Fruit fly (Drosophila melanogaster): Measurements from ENCODE around the gene Nup154.
A peak's percentile ranks its signal among the peaks of the same experiment; 100 is the strongest.

Gene Nup154

DNA sequence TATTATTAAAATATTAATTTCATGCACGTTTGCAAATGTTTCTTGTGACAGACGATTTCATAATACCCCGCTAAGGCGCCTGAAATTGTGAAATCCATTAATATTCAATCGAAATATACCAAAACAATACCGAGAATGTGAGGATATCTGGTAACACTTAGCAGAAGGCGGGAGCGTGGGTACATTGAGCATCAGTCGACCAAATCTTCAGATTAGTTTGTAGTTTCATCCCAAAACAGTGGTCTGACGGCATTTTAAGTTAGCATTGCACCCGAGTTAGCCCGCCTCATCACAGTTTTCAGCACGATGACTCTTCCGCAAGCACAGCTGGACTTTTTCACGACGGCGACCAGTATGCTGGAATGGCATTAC lies at the start of gene Nup154:
Gene Nup154 (plus strand): TSS at position 147 of the 372 bp plus-strand sequence.
- no peak for TF ChIP-seq psq (GFP tag; optimal IDR thresholded peaks at IDR 0.05)
- TF ChIP-seq Hr78 (GFP tag; optimal IDR thresholded peaks at IDR 0.05) = no peak

dm6 chr2L:10963979-10964378 lies 40.6 kb upstream of the Nup154 start, which contains the start of gene dpr2:
TSS of gene dpr2 (minus strand) at chr2L:10964153.
- TF ChIP-seq sage (GFP tag; optimal IDR thresholded peaks at IDR 0.05) (no peak), usp (GFP tag; optimal IDR thresholded peaks at IDR 0.05) (no peak)

dm6 chr2L:10964493-10964892 lies 40.1 kb upstream of the Nup154 start:
- no peak for TF ChIP-seq OdsH (GFP tag; optimal IDR thresholded peaks at IDR 0.05)
- TF ChIP-seq Myc (optimal IDR thresholded peaks at IDR 0.05) = peak; percentile 66

DNA sequence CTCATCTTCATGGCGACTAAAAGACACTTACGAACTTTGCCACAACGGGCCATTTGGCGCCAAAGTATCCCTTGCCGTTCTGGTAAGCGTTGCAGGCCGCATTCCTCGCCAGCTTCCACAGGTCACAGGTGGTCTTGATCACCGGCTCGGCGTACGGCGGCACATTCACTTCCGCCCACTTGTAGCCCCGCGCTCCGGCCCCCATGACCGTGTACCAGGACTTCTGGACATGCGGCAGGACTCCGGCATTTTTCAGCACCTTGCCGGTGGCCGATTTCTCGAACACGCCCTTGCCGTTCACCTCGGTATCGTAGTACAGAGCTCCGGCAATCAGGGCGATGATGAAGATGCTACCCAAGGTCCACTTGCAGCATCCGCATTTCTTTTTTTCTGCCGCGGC lies 38.7 kb upstream of the Nup154 start:
- TF ChIP-seq Mio (GFP tag; optimal IDR thresholded peaks at IDR 0.05) (no peak), GATAd (GFP tag; optimal IDR thresholded peaks at IDR 0.05) (no peak), tai (GFP tag; optimal IDR thresholded peaks at IDR 0.05) (no peak), foxo (GFP tag; optimal IDR thresholded peaks at IDR 0.05) (no peak), dl (GFP tag; optimal IDR thresholded peaks at IDR 0.05; ENCODE audit: insufficient read depth in 1 of 2, partially characterized antibody in 2 of 2) (no peak), usp (GFP tag; optimal IDR thresholded peaks at IDR 0.05) (no peak), OdsH (GFP tag; optimal IDR thresholded peaks at IDR 0.05) (no peak), dsf (GFP tag; optimal IDR thresholded peaks at IDR 0.05; ENCODE audit: borderline replicate concordance) (no peak), Vsx2 (GFP tag; optimal IDR thresholded peaks at IDR 0.05; ENCODE audit: partially characterized antibody) (no peak), Dif (GFP tag; optimal IDR thresholded peaks at IDR 0.05; ENCODE audit: partially characterized antibody) (no peak), brk (GFP tag; optimal IDR thresholded peaks at IDR 0.05) (no peak), sage (GFP tag; optimal IDR thresholded peaks at IDR 0.05) (no peak)

DNA sequence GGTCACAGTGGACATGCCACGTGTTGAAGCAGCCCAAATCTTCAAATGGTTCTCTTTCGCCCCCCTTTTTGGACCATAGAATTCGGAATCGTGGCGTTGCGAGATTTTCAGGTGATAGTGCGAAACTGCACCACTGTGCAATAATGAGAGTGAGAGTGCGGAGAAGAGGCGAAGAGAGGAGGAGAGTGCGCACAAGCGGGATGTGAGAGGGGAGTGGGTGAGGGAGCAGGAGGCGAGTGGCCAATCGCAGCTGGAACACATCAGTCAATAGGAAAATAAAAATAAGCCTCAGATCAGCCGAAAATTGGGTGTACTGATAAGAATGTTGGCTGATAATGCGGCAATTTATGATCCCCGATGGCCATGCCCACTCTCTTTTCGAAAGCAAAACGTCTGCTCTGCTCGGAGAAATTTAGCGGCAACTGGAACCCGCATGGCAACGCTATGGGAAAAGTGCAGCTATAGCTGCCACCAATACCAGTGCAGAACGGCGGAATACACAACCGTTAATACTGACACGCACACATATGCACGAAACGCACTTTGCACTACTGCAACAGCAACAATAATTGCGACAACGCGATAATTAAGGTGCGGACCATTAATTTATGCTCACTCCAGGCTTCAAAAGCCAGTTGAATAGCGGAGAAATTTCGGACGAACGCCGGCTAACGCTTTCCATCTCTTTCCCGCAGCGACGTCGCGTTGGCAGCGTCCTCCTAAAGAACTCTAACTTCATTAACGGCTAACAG lies 37.2 kb upstream of the Nup154 start:
- peak; percentile 36 for TF ChIP-seq fru (GFP tag; optimal IDR thresholded peaks at IDR 0.05)
- no peak for TF ChIP-seq dmrt93B (GFP tag; optimal IDR thresholded peaks at IDR 0.05)
- TF ChIP-seq CG32264 (GFP tag; optimal IDR thresholded peaks at IDR 0.05) = no peak
- TF ChIP-seq Vsx2 (GFP tag; optimal IDR thresholded peaks at IDR 0.05; ENCODE audit: partially characterized antibody) = no peak
- no peak for TF ChIP-seq N (GFP tag; optimal IDR thresholded peaks at IDR 0.05)
- peak; percentile 10 for TF ChIP-seq Sp1 (GFP tag; optimal IDR thresholded peaks at IDR 0.05)
- peak; percentile 62 for TF ChIP-seq woc (GFP tag; optimal IDR thresholded peaks at IDR 0.05)
- no peak for TF ChIP-seq Myc (optimal IDR thresholded peaks at IDR 0.05)
- TF ChIP-seq GATAd (GFP tag; optimal IDR thresholded peaks at IDR 0.05) = no peak
- no peak for TF ChIP-seq usp (GFP tag; optimal IDR thresholded peaks at IDR 0.05)
- TF ChIP-seq h (GFP tag; optimal IDR thresholded peaks at IDR 0.05) = peak; percentile 47
- no peak for TF ChIP-seq br (GFP tag; optimal IDR thresholded peaks at IDR 0.05)
- no peak for TF ChIP-seq Abd-B (GFP tag; optimal IDR thresholded peaks at IDR 0.05)
- TF ChIP-seq foxo (GFP tag; optimal IDR thresholded peaks at IDR 0.05) = peak in 1 of 2 experiments; percentile 27
- TF ChIP-seq pan (optimal IDR thresholded peaks at IDR 0.05) = no peak
- peak; percentile 80 for TF ChIP-seq Dif (GFP tag; optimal IDR thresholded peaks at IDR 0.05; ENCODE audit: partially characterized antibody)
- TF ChIP-seq lola (GFP tag; optimal IDR thresholded peaks at IDR 0.05) = no peak
- no peak for TF ChIP-seq dsf (GFP tag; optimal IDR thresholded peaks at IDR 0.05; ENCODE audit: borderline replicate concordance)
- no peak for TF ChIP-seq Rel (GFP tag; optimal IDR thresholded peaks at IDR 0.05)
- TF ChIP-seq Rel (tag; optimal IDR thresholded peaks at IDR 0.05) = peak; percentile 51
- peak; percentile 41 for TF ChIP-seq HLH106 (tag; optimal IDR thresholded peaks at IDR 0.05)
- no peak for TF ChIP-seq CG9705 (GFP tag; optimal IDR thresholded peaks at IDR 0.05)
- TF ChIP-seq CrebA (GFP tag; optimal IDR thresholded peaks at IDR 0.05; ENCODE audit: borderline replicate concordance) = no peak
- no peak for TF ChIP-seq brk (GFP tag; optimal IDR thresholded peaks at IDR 0.05)
- TF ChIP-seq Dfd (GFP tag; optimal IDR thresholded peaks at IDR 0.05) = no peak
- no peak for TF ChIP-seq Mio (GFP tag; optimal IDR thresholded peaks at IDR 0.05)
- TF ChIP-seq rgr (GFP tag; optimal IDR thresholded peaks at IDR 0.05) = peak; percentile 44
- TF ChIP-seq Hr83 (GFP tag; optimal IDR thresholded peaks at IDR 0.05; ENCODE audit: poor library complexity, severe bottlenecking) = no peak
- TF ChIP-seq sv (GFP tag; optimal IDR thresholded peaks at IDR 0.05) = no peak
- no peak for TF ChIP-seq ey (GFP tag; optimal IDR thresholded peaks at IDR 0.05)
- TF ChIP-seq Jra (GFP tag; optimal IDR thresholded peaks at IDR 0.05) = no peak
- TF ChIP-seq dl (GFP tag; optimal IDR thresholded peaks at IDR 0.05; ENCODE audit: insufficient read depth in 1 of 2, partially characterized antibody in 2 of 2) = peak; percentile 18 to 64
- no peak for TF ChIP-seq jim (GFP tag; optimal IDR thresholded peaks at IDR 0.05)
- peak; percentile 16 for TF ChIP-seq Hnf4 (GFP tag; optimal IDR thresholded peaks at IDR 0.05)
- TF ChIP-seq tai (GFP tag; optimal IDR thresholded peaks at IDR 0.05) = no peak
- peak; percentile 44 for TF ChIP-seq psq (GFP tag; optimal IDR thresholded peaks at IDR 0.05)
- TF ChIP-seq sage (GFP tag; optimal IDR thresholded peaks at IDR 0.05) = no peak
- TF ChIP-seq Hr78 (GFP tag; optimal IDR thresholded peaks at IDR 0.05) = no peak
- peak; percentile 30 for TF ChIP-seq OdsH (GFP tag; optimal IDR thresholded peaks at IDR 0.05)

Data from whole organism, wandering third instar larva.